Fruit fly (Drosophila melanogaster) whole organism, embryonic: ENCODE measurements around the gene CG16957.

ENCODE experiments used
- Awh ChIP-seq: fragments of 200-800 bp; sonication (Bioruptor generic); IDR thresholded peaks from 2 replicates; pipeline ENCODE4, ENCODE4 v1.3.6; 2022; ENCODE audit warnings: missing biosample characterization, missing genetic modification characterization
- C15 ChIP-seq: fragments of 200-800 bp; sonication (Bioruptor generic); IDR thresholded peaks from 3 replicates; pipeline ENCODE4 v1.3.6; 2022; ENCODE audit warnings: missing biosample characterization, missing genetic modification characterization
- CG1024 ChIP-seq: fragments of 200-800 bp; sonication (Bioruptor generic); IDR thresholded peaks from 2 replicates; pipeline ENCODE4 v1.3.6; 2022; ENCODE audit warnings: missing biosample characterization, missing genetic modification characterization
- CG11093 ChIP-seq: fragments of 200-800 bp; sonication (Bioruptor generic); IDR thresholded peaks from 3 replicates; pipeline ENCODE4 v1.3.6; 2022; ENCODE audit warnings: missing biosample characterization, missing genetic modification characterization
- CG13424 ChIP-seq: fragments of 200-800 bp; sonication (Bioruptor generic); optimal IDR thresholded peaks from 2 replicates; lab custom pipeline; 2019; ENCODE audit warnings: missing biosample characterization, mild to moderate bottlenecking, missing genetic modification characterization, moderate library complexity
- CG14860 ChIP-seq: fragments of 200-800 bp; sonication (Bioruptor generic); IDR thresholded peaks from 3 replicates; pipeline ENCODE4 v1.3.6; 2022; ENCODE audit warnings: missing biosample characterization, missing genetic modification characterization; ENCODE audit not compliant: partially characterized antibody
- CG14965 ChIP-seq: fragments of 200-800 bp; sonication (Bioruptor generic); optimal IDR thresholded peaks from 2 replicates; lab custom pipeline; 2016; ENCODE audit warnings: missing biosample characterization, missing genetic modification characterization, borderline replicate concordance
- CG17359 ChIP-seq: fragments of 200-800 bp; sonication (Bioruptor generic); optimal IDR thresholded peaks from 3 replicates; lab custom pipeline; 2018; ENCODE audit warnings: missing biosample characterization, mild to moderate bottlenecking, missing genetic modification characterization, moderate library complexity
- CG18764 ChIP-seq: fragments of 200-800 bp; sonication (Bioruptor generic); optimal IDR thresholded peaks from 3 replicates; lab custom pipeline; 2016; ENCODE audit warnings: missing biosample characterization, missing genetic modification characterization
- CG2129 ChIP-seq: fragments of 200-800 bp; sonication (Bioruptor generic); IDR thresholded peaks from 2 replicates; pipeline ENCODE4 v1.3.6; 2022; ENCODE audit warnings: missing biosample characterization, missing genetic modification characterization; ENCODE audit not compliant: partially characterized antibody
- CG30431 ChIP-seq: fragments of 200-800 bp; sonication (Bioruptor generic); optimal IDR thresholded peaks from 2 replicates; lab custom pipeline; 2017; ENCODE audit warnings: missing biosample characterization, missing genetic modification characterization
- CG3065 ChIP-seq: fragments of 200-800 bp; sonication (Bioruptor generic); optimal IDR thresholded peaks from 2 replicates; lab custom pipeline; 2016; ENCODE audit warnings: missing biosample characterization, missing genetic modification characterization
- CG32532 ChIP-seq: fragments of 200-800 bp; sonication (Bioruptor generic); IDR thresholded peaks from 2 replicates; pipeline ENCODE4 v1.3.6; 2022; ENCODE audit warnings: missing biosample characterization, missing genetic modification characterization
- CG34422 ChIP-seq: fragments of 200-800 bp; sonication (Bioruptor generic); IDR thresholded peaks from 3 replicates; pipeline ENCODE4 v1.3.6; 2022; ENCODE audit warnings: missing biosample characterization, missing genetic modification characterization
- CG3726 ChIP-seq: fragments of 200-800 bp; sonication (Bioruptor generic); IDR thresholded peaks from 3 replicates; pipeline ENCODE4, ENCODE4 v1.3.6; 2022; ENCODE audit warnings: missing biosample characterization, missing genetic modification characterization
- CG4360 ChIP-seq: fragments of 200-800 bp; sonication (Bioruptor generic); IDR thresholded peaks from 2 replicates; pipeline ENCODE4 v1.3.6; 2022; ENCODE audit warnings: missing biosample characterization, missing genetic modification characterization
- CG5180 ChIP-seq: fragments of 200-800 bp; sonication (Bioruptor generic); optimal IDR thresholded peaks from 3 replicates; lab custom pipeline; 2017; ENCODE audit warnings: missing biosample characterization, missing genetic modification characterization, mild to moderate bottlenecking, moderate library complexity, missing genetic modification reagents
- CG6254 ChIP-seq: fragments of 200-800 bp; sonication (Bioruptor generic); optimal IDR thresholded peaks from 3 replicates; lab custom pipeline; 2017; ENCODE audit warnings: mild to moderate bottlenecking, missing biosample characterization, missing genetic modification reagents, missing genetic modification characterization
- CG8089 ChIP-seq: fragments of 200-800 bp; sonication (Bioruptor generic); optimal IDR thresholded peaks from 3 replicates; lab custom pipeline; 2016; ENCODE audit warnings: missing biosample characterization, missing genetic modification characterization
- CG9609 ChIP-seq: fragments of 200-800 bp; sonication (Bioruptor generic); optimal IDR thresholded peaks from 3 replicates; lab custom pipeline; 2016; ENCODE audit warnings: missing biosample characterization, missing genetic modification characterization
- CHES-1-like ChIP-seq: fragments of 200-800 bp; sonication (Bioruptor generic); optimal IDR thresholded peaks from 2 replicates; lab custom pipeline; 2016; ENCODE audit warnings: missing biosample characterization, missing genetic modification characterization
- Dfd ChIP-seq, 2 experiments: fragments of >200 bp; optimal IDR thresholded peaks; 2 replicates each; lab custom pipeline; 2017; ENCODE audit warnings: missing biosample characterization in 2 of 2, missing genetic modification characterization in 2 of 2
- Dp ChIP-seq: fragments of 200-800 bp; sonication (Bioruptor generic); optimal IDR thresholded peaks from 2 replicates; lab custom pipeline; 2018; ENCODE audit warnings: missing biosample characterization, mild to moderate bottlenecking, missing genetic modification characterization, moderate library complexity
- HHEX ChIP-seq: fragments of 200-800 bp; sonication (Bioruptor generic); optimal IDR thresholded peaks from 3 replicates; lab custom pipeline; 2017; ENCODE audit warnings: missing biosample characterization, mild to moderate bottlenecking, missing genetic modification characterization, missing genetic modification reagents
- HLH3B ChIP-seq: fragments of 200-800 bp; sonication (Bioruptor generic); IDR thresholded peaks from 2 replicates; pipeline ENCODE4 v1.3.6; 2022; ENCODE audit warnings: missing biosample characterization, missing genetic modification characterization
- HLHmδ ChIP-seq: fragments of 200-800 bp; sonication (Bioruptor generic); optimal IDR thresholded peaks from 2 replicates; lab custom pipeline; 2018; ENCODE audit warnings: missing biosample characterization, mild to moderate bottlenecking, missing genetic modification characterization, moderate library complexity
- Hr3 ChIP-seq: fragments of 200-800 bp; sonication (Bioruptor generic); optimal IDR thresholded peaks from 3 replicates; lab custom pipeline; 2016; ENCODE audit warnings: missing biosample characterization, missing genetic modification characterization
- MBD-R2 ChIP-seq: fragments of 200-800 bp; sonication (Bioruptor generic); IDR thresholded peaks from 2 replicates; pipeline ENCODE4 v1.3.6; 2022; ENCODE audit warnings: missing biosample characterization, missing genetic modification characterization
- Myb ChIP-seq: fragments of 200-800 bp; sonication (Bioruptor generic); optimal IDR thresholded peaks from 2 replicates; lab custom pipeline; 2016; ENCODE audit warnings: missing biosample characterization, missing genetic modification characterization
- Nf-YA ChIP-seq: fragments of 200-800 bp; sonication (Bioruptor generic); IDR thresholded peaks from 2 replicates; pipeline ENCODE4 v1.3.6; 2022; ENCODE audit warnings: missing biosample characterization, missing genetic modification characterization
- Oaz ChIP-seq: fragments of 200-800 bp; sonication (Bioruptor generic); IDR thresholded peaks from 2 replicates; pipeline ENCODE4 v1.3.6; 2022; ENCODE audit warnings: missing biosample characterization, missing genetic modification characterization
- Oli ChIP-seq: fragments of 200-800 bp; sonication (Bioruptor generic); optimal IDR thresholded peaks from 2 replicates; lab custom pipeline; 2018; ENCODE audit warnings: missing biosample characterization, mild to moderate bottlenecking, missing genetic modification characterization, moderate library complexity
- Six4 ChIP-seq: fragments of 200-800 bp; sonication (Bioruptor generic); optimal IDR thresholded peaks from 2 replicates; lab custom pipeline; 2016; ENCODE audit warnings: missing biosample characterization, missing genetic modification characterization
- bab2 ChIP-seq: fragments of 200-800 bp; sonication (Bioruptor generic); optimal IDR thresholded peaks from 2 replicates; lab custom pipeline; 2016; ENCODE audit warnings: missing biosample characterization, missing genetic modification characterization
- bowl ChIP-seq: fragments of 200-800 bp; sonication (Bioruptor generic); IDR thresholded peaks from 2 replicates; pipeline ENCODE4 v1.3.6; 2022; ENCODE audit warnings: missing biosample characterization, missing genetic modification characterization
- ems ChIP-seq: fragments of 200-800 bp; sonication (Bioruptor generic); optimal IDR thresholded peaks from 3 replicates; lab custom pipeline; 2016; ENCODE audit warnings: missing biosample characterization, missing genetic modification characterization
- eyg ChIP-seq: fragments of 200-800 bp; sonication (Bioruptor generic); optimal IDR thresholded peaks from 3 replicates; lab custom pipeline; 2016; ENCODE audit warnings: missing biosample characterization, missing genetic modification characterization
- fd96Cb ChIP-seq: fragments of 200-800 bp; sonication (Bioruptor generic); optimal IDR thresholded peaks from 2 replicates; lab custom pipeline; 2018; ENCODE audit warnings: missing biosample characterization, mild to moderate bottlenecking, missing genetic modification characterization, moderate library complexity
- jing ChIP-seq: fragments of 200-800 bp; sonication (Bioruptor generic); optimal IDR thresholded peaks from 2 replicates; lab custom pipeline; 2018; ENCODE audit warnings: missing biosample characterization, mild to moderate bottlenecking, missing genetic modification characterization
- kah ChIP-seq: fragments of 200-800 bp; sonication (Bioruptor generic); optimal IDR thresholded peaks from 2 replicates; lab custom pipeline; 2018; ENCODE audit warnings: missing biosample characterization, mild to moderate bottlenecking, missing genetic modification characterization
- nerfin-1 ChIP-seq: fragments of 200-800 bp; sonication (Bioruptor generic); optimal IDR thresholded peaks from 3 replicates; lab custom pipeline; 2019; ENCODE audit warnings: missing biosample characterization, mild to moderate bottlenecking, missing genetic modification characterization, moderate library complexity
- pan ChIP-seq, 4 experiments: fragments of >200 bp in 3 of 4; fragments of 200-800 bp in 1 of 4; sonication (Bioruptor generic) in 1 of 4; optimal IDR thresholded peaks in 3 of 4; IDR thresholded peaks in 1 of 4; 2 replicates each; pipeline versions ENCODE4 v1.3.6 to Lab custom; 2017 to 2022; ENCODE audit warnings: missing biosample characterization in 2 of 4, missing genetic modification characterization in 2 of 4, mixed read lengths in 1 of 4
- scrt ChIP-seq: fragments of 200-800 bp; sonication (Bioruptor generic); optimal IDR thresholded peaks from 2 replicates; lab custom pipeline; 2018; ENCODE audit warnings: missing biosample characterization, mild to moderate bottlenecking, missing genetic modification characterization, moderate library complexity
- sens ChIP-seq: fragments of 200-800 bp; sonication (Bioruptor generic); peaks from one replicate; lab custom pipeline; 2016; ENCODE audit warnings: missing biosample characterization, missing genetic modification characterization
- sim ChIP-seq: fragments of 200-800 bp; sonication (Bioruptor generic); IDR thresholded peaks from 2 replicates; pipeline ENCODE4 v1.3.6; 2022; ENCODE audit warnings: missing biosample characterization, missing genetic modification characterization
- toy ChIP-seq: fragments of 200-800 bp; sonication (Bioruptor generic); IDR thresholded peaks from 2 replicates; pipeline ENCODE4 v1.3.6; 2022; ENCODE audit warnings: missing biosample characterization, missing genetic modification characterization
- ttk ChIP-seq: fragments of 200-800 bp; sonication (Bioruptor generic); IDR thresholded peaks from 2 replicates; pipeline ENCODE4 v2.1.2; 2022; ENCODE audit warnings: missing biosample characterization, missing genetic modification characterization
- tx ChIP-seq: fragments of 200-800 bp; sonication (Bioruptor generic); optimal IDR thresholded peaks from 2 replicates; lab custom pipeline; 2016; ENCODE audit warnings: missing biosample characterization, missing genetic modification characterization
- unpg ChIP-seq: fragments of 200-800 bp; sonication (Bioruptor generic); optimal IDR thresholded peaks from 3 replicates; lab custom pipeline; 2018; ENCODE audit warnings: missing biosample characterization, mild to moderate bottlenecking, missing genetic modification characterization, moderate library complexity
- zf30C ChIP-seq: fragments of 200-800 bp; sonication (Bioruptor generic); optimal IDR thresholded peaks from 3 replicates; lab custom pipeline; 2018; ENCODE audit warnings: missing biosample characterization, mild to moderate bottlenecking, missing genetic modification characterization

Gene CG16957

DNA sequence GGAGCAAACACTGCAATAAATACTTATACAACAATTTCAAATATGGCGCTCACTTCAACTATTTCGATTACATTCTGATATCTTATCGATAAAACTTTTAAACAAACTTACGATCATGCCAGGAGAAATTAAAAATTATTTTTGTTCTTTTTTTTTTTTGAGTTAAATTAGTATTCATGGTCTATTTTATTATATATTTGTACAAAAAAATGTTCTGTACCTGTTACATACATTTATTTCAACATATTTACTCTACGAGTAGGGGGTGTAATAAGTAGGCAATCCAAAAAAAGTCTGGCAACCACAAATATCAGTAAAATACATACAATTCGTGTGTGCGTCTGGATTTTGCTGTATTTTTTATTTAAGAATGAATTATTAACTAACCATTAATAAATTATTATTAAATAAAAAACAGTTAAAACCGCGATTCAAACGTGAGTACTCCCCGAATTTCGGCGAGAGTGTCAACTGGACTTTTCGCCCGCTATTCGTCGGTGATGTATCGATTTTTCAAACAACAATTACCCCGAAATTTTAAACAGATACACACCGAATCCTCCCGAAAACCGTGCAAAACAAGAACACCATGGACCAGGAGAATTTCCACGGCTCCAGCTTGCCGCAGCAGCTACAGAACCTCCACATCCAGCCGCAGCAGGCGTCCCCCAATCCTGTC is 13.5 kb downstream of the CG16957 start, which contains the start of gene loqs (continued):
- no peak for TF ChIP-seq toy (GFP tag; lab: Robert Waterston, UW)
- no peak for TF ChIP-seq CG5180 (GFP tag; lab: Kevin White, UChicago)
- TF ChIP-seq ttk (GFP tag; lab: Robert Waterston, UW): no peak
- no peak for TF ChIP-seq zf30C
- TF ChIP-seq CG32532 (GFP tag; lab: Robert Waterston, UW): no peak
- TF ChIP-seq CG6254 (GFP tag; lab: Kevin White, UChicago): no peak
- no peak for TF ChIP-seq CG1024
- TF ChIP-seq sim (GFP tag; lab: Robert Waterston, UW): no peak
- TF ChIP-seq jing (GFP tag; lab: Kevin White, UChicago): no peak
- TF ChIP-seq unpg (GFP tag; lab: Kevin White, UChicago): no peak
- no peak for TF ChIP-seq Awh (GFP tag; lab: Robert Waterston, UW)
- TF ChIP-seq CG14965 (GFP tag; lab: Kevin White, UChicago): no peak
- TF ChIP-seq tx: no peak
- no peak for TF ChIP-seq CG4360
- TF ChIP-seq Six4: no peak
- TF ChIP-seq HHEX (GFP tag; lab: Kevin White, UChicago): no peak
- peak; percentile 6 for TF ChIP-seq Hr3 (GFP tag; lab: Kevin White, UChicago)
- TF ChIP-seq CG30431 (GFP tag; lab: Kevin White, UChicago): no peak
- no peak for TF ChIP-seq bowl
- TF ChIP-seq Myb (GFP tag; lab: Kevin White, UChicago): no peak

DNA sequence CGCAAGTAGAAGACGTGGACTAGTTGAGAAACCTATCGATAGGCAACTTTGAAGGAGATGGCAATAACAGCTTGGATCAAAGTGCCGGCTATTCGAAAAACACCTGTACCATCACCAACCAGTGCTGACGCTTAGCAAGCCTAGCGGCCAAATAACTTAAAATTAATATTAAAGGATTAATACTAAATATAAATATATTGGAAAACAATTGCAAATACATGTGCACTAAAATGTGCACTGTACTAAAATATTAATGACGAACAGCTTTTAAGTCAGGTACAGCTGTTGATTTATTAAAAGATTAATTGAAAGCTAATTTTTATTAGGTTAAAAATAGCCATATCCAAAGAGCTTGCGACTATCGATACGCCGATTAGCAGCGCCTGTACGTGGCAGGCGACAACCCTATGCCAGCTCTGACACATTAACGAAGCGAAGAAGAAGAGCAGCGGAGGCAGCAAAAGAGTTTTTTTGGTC is 17.5 kb downstream of the CG16957 start, which contains the start of the genes CG9302 and beta'COP:
CG9302 (minus strand) TSS at position 51 of the 477 bp plus-strand sequence.
beta'COP (plus strand) TSS at position 415 of the 477 bp plus-strand sequence.
- TF ChIP-seq bab2 (GFP tag; lab: Kevin White, UChicago) (peak; percentile 48), CG34422 (0 out of 3 replicates have a peak, but pooled peaks have one; percentile 57), CG3065 (GFP tag; lab: Kevin White, UChicago) (peak; percentile 31), CG3726 (GFP tag; lab: Robert Waterston, UW) (no peak), scrt (GFP tag; lab: Kevin White, UChicago) (peak; percentile 67), CG14860 (GFP tag; lab: Robert Waterston, UW) (peak; percentile 68; the same call in 2 of the 3 replicates), MBD-R2 (peak; percentile 66), Dp (GFP tag; lab: Kevin White, UChicago) (peak; percentile 5), Oli (peak; percentile 59), fd96Cb (tag; lab: Kevin White, UChicago) (peak; percentile 51), CG11093 (GFP tag; lab: Robert Waterston, UW) (peak; percentile 44; the same call in 1 of the 3 replicates), Dfd (GFP tag; optimal IDR thresholded peaks at IDR 0.05; lab: Kevin White, UChicago) (no peak), eyg (GFP tag; lab: Kevin White, UChicago) (no peak), HLH3B (GFP tag; lab: Robert Waterston, UW) (no peak), CG18764 (GFP tag; lab: Kevin White, UChicago) (peak; percentile 39), Oaz (GFP tag; lab: Robert Waterston, UW) (no peak), sens (GFP tag; lab: Kevin White, UChicago) (peak; percentile 86), C15 (GFP tag; lab: Robert Waterston, UW) (no peak), kah (GFP tag; lab: Kevin White, UChicago) (peak; percentile 7), CG9609 (GFP tag; lab: Kevin White, UChicago) (no peak), nerfin-1 (tag; lab: Kevin White, UChicago) (peak; percentile 49), HLHmδ (no peak), CG13424 (peak; percentile 78), CG8089 (GFP tag; lab: Kevin White, UChicago) (no peak), CHES-1-like (peak; percentile 59), CG17359 (tag; lab: Kevin White, UChicago) (peak; percentile 62), Nf-YA (GFP tag; lab: Robert Waterston, UW) (no peak), CG2129 (no peak), ems (no peak), pan (optimal IDR thresholded peaks at IDR 0.05; lab: Kevin White, UChicago) (peak in 1 of 2 experiments; percentile 72), pan (GFP tag; optimal IDR thresholded peaks at IDR 0.05 in 1 of 2, IDR thresholded peaks at IDR 0.05 in 1 of 2) (peak; percentile 47 to 72)
